Worm (Caenorhabditis elegans) whole organism, early embryonic: Measurements from ENCODE around the gene aldo-1.

Experiments used
- ama-1 ChIP-seq: fragments of 150-350 bp; optimal IDR thresholded peaks from 2 replicates; lab custom pipeline; 2014
- ets-7 ChIP-seq: sonication (generic microtip); optimal IDR thresholded peaks from 2 replicates; lab custom pipeline; 2016; ENCODE audit warnings: missing genotype, missing genetic modification characterization, missing compliant biosample characterization
- hnd-1 ChIP-seq: sonication (generic microtip); optimal IDR thresholded peaks from 2 replicates; lab custom pipeline; 2016; ENCODE audit warnings: missing genetic modification characterization, missing compliant biosample characterization
- tbx-37 ChIP-seq: fragments of 200-800 bp; sonication (Bioruptor generic); conservative IDR thresholded peaks from 2 replicates; pipeline ENCODE4 v1.3.6; 2022; ENCODE audit warnings: missing genetic modification reagents, missing genetic modification characterization, missing compliant biosample characterization
- tra-4 ChIP-seq: sonication (generic microtip); optimal IDR thresholded peaks from 2 replicates; lab custom pipeline; 2017; ENCODE audit warnings: missing genetic modification characterization, missing compliant biosample characterization

DNA sequence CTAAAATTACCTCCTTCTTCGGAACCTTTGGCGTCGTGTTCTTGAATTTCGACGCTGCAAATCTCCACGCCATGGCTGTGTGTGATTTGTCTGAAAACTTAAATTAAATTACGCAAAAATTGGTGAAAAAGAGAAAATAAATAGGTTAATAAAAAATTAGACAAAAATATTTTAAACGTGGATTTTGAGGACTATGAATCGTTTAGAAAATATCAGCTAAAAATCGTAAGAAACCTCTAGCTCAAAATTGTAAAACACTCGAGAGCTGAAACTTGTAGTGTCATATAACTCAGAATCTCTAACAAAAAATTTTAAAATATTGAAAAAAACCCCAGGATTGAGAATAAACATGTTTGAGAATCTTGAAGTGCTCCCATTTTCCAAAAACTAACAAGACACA is 40.7 kb downstream of the aldo-1 start, which contains the start of gene pod-1:
- TF ChIP-seq tbx-37 (GFP tag; lab: Robert Waterston, UW) (no peak), tra-4 (no peak), ama-1 (lab: Kevin White, UChicago) (no peak), hnd-1 (tag; lab: Kevin White, UChicago) (no peak), ets-7 (no peak)
